Fruit fly (Drosophila melanogaster) whole organism, embryonic: ENCODE results near the gene RpS8.

Source experiments
- Abd-B ChIP-seq: fragments of 200-800 bp; sonication (Bioruptor generic); optimal IDR thresholded peaks from 2 replicates; lab custom pipeline; 2018; ENCODE audit warnings: missing biosample characterization, mild to moderate bottlenecking, missing genetic modification characterization, moderate library complexity
- Asciz ChIP-seq: fragments of 200-800 bp; sonication (Bioruptor generic); optimal IDR thresholded peaks from 2 replicates; lab custom pipeline; 2017; ENCODE audit warnings: missing biosample characterization, mild to moderate bottlenecking, missing genetic modification characterization, missing genetic modification reagents
- Atf3 ChIP-seq: fragments of 200-800 bp; sonication (Bioruptor generic); optimal IDR thresholded peaks from 3 replicates; lab custom pipeline; 2016; ENCODE audit warnings: missing biosample characterization, missing genetic modification characterization
- BEAF-32 ChIP-seq: fragments of 200-800 bp; sonication (Bioruptor generic); optimal IDR thresholded peaks from 3 replicates; lab custom pipeline; 2017; ENCODE audit warnings: missing biosample characterization, missing genetic modification characterization, mild to moderate bottlenecking, moderate library complexity, missing genetic modification reagents
- CG10654 ChIP-seq: fragments of 200-800 bp; sonication (Bioruptor generic); optimal IDR thresholded peaks from 2 replicates; lab custom pipeline; 2016; ENCODE audit warnings: missing biosample characterization, missing genetic modification characterization
- CG10959 ChIP-seq: fragments of 200-800 bp; sonication (Bioruptor generic); IDR thresholded peaks from 2 replicates; pipeline ENCODE4 v1.3.6; 2022; ENCODE audit warnings: missing biosample characterization, missing genetic modification characterization
- CG12071 ChIP-seq: fragments of 200-800 bp; sonication (Bioruptor generic); optimal IDR thresholded peaks from 3 replicates; lab custom pipeline; 2018; ENCODE audit warnings: missing biosample characterization, mild to moderate bottlenecking, missing genetic modification characterization
- CG12942 ChIP-seq: fragments of 200-800 bp; sonication (Bioruptor generic); optimal IDR thresholded peaks from 3 replicates; lab custom pipeline; 2016; ENCODE audit warnings: missing biosample characterization, missing genetic modification characterization
- CG14050 ChIP-seq: fragments of 200-800 bp; sonication (Bioruptor generic); IDR thresholded peaks from 3 replicates; pipeline ENCODE4 v1.3.6; 2022; ENCODE audit warnings: missing biosample characterization, missing genetic modification characterization
- CG1529 ChIP-seq: fragments of 200-800 bp; sonication (Bioruptor generic); optimal IDR thresholded peaks from 3 replicates; lab custom pipeline; 2018; ENCODE audit warnings: missing biosample characterization, missing genetic modification characterization
- CG15479 ChIP-seq: fragments of 200-800 bp; sonication (Bioruptor generic); optimal IDR thresholded peaks from 3 replicates; lab custom pipeline; 2019; ENCODE audit warnings: missing biosample characterization, mild to moderate bottlenecking, missing genetic modification characterization, moderate library complexity
- CG17612 ChIP-seq: fragments of 200-800 bp; sonication (Bioruptor generic); IDR thresholded peaks from 2 replicates; pipeline ENCODE4 v1.3.6; 2022; ENCODE audit warnings: missing biosample characterization, missing genetic modification characterization
- CG17829 ChIP-seq: fragments of 200-800 bp; optimal IDR thresholded peaks from 2 replicates; lab custom pipeline; 2019; ENCODE audit warnings: missing biosample characterization, mild to moderate bottlenecking, missing genetic modification characterization, moderate library complexity
- CG18011 ChIP-seq: fragments of 200-800 bp; sonication (Bioruptor generic); optimal IDR thresholded peaks from 2 replicates; lab custom pipeline; 2017; ENCODE audit warnings: missing biosample characterization, missing genetic modification characterization, mild to moderate bottlenecking, moderate library complexity, missing genotype
- CG2129 ChIP-seq: fragments of 200-800 bp; sonication (Bioruptor generic); IDR thresholded peaks from 2 replicates; pipeline ENCODE4 v1.3.6; 2022; ENCODE audit warnings: missing biosample characterization, missing genetic modification characterization; ENCODE audit not compliant: partially characterized antibody
- CG2678 ChIP-seq: fragments of 200-800 bp; sonication (Bioruptor generic); optimal IDR thresholded peaks from 3 replicates; lab custom pipeline; 2019; ENCODE audit warnings: missing biosample characterization, mild to moderate bottlenecking, missing genetic modification characterization, moderate library complexity
- CG32532 ChIP-seq: fragments of 200-800 bp; sonication (Bioruptor generic); IDR thresholded peaks from 2 replicates; pipeline ENCODE4 v1.3.6; 2022; ENCODE audit warnings: missing biosample characterization, missing genetic modification characterization
- CG42726 ChIP-seq: fragments of 200-800 bp; sonication (Bioruptor generic); IDR thresholded peaks from 2 replicates; pipeline ENCODE4 v1.3.6; 2022; ENCODE audit warnings: missing biosample characterization, missing genetic modification characterization; ENCODE audit not compliant: partially characterized antibody
- CG6254 ChIP-seq: fragments of 200-800 bp; sonication (Bioruptor generic); optimal IDR thresholded peaks from 3 replicates; lab custom pipeline; 2017; ENCODE audit warnings: mild to moderate bottlenecking, missing biosample characterization, missing genetic modification reagents, missing genetic modification characterization
- CG8359 ChIP-seq: fragments of 200-800 bp; sonication (Bioruptor generic); optimal IDR thresholded peaks from 2 replicates; lab custom pipeline; 2017; ENCODE audit warnings: missing biosample characterization, mild to moderate bottlenecking, missing genetic modification characterization, borderline replicate concordance
- CG8944 ChIP-seq: fragments of 200-800 bp; sonication (Bioruptor generic); optimal IDR thresholded peaks from 3 replicates; lab custom pipeline; 2016; ENCODE audit warnings: missing biosample characterization, missing genetic modification characterization
- CG9437 ChIP-seq: fragments of 200-800 bp; sonication (Bioruptor generic); optimal IDR thresholded peaks from 2 replicates; lab custom pipeline; 2018; ENCODE audit warnings: missing biosample characterization, mild to moderate bottlenecking, missing genetic modification characterization
- CoRest ChIP-seq: fragments of 200-800 bp; sonication (Bioruptor generic); optimal IDR thresholded peaks from 3 replicates; lab custom pipeline; 2018; ENCODE audit warnings: missing biosample characterization, mild to moderate bottlenecking, missing genetic modification characterization, moderate library complexity
- Dip2 ChIP-seq: fragments of 200-800 bp; sonication (Bioruptor generic); IDR thresholded peaks from 2 replicates; pipeline ENCODE4 v1.3.6; 2022; ENCODE audit warnings: missing biosample characterization, missing genetic modification characterization
- Ets65A ChIP-seq: fragments of 200-800 bp; sonication (Bioruptor generic); peaks from one replicate; lab custom pipeline; 2016; ENCODE audit warnings: missing biosample characterization, missing genetic modification characterization
- HmgZ ChIP-seq: fragments of 200-800 bp; sonication (Bioruptor generic); optimal IDR thresholded peaks from 2 replicates; lab custom pipeline; 2018; ENCODE audit warnings: missing biosample characterization, mild to moderate bottlenecking, missing genetic modification characterization
- Hr78 ChIP-seq, 2 experiments: fragments of 200-800 bp in 1 of 2; fragments of >200 bp in 1 of 2; sonication (Bioruptor generic) in 1 of 2; optimal IDR thresholded peaks; 2 replicates each; lab custom pipeline; 2017 to 2019; ENCODE audit warnings: missing biosample characterization in 2 of 2, missing genetic modification characterization in 2 of 2, mild to moderate bottlenecking in 1 of 2, moderate library complexity in 1 of 2
- Oli ChIP-seq: fragments of 200-800 bp; sonication (Bioruptor generic); optimal IDR thresholded peaks from 2 replicates; lab custom pipeline; 2018; ENCODE audit warnings: missing biosample characterization, mild to moderate bottlenecking, missing genetic modification characterization, moderate library complexity
- Pdp1 ChIP-seq, 2 experiments: fragments of 200-800 bp; sonication (Bioruptor generic); optimal IDR thresholded peaks; 3 replicates each; lab custom pipeline; 2016; ENCODE audit warnings: missing biosample characterization in 2 of 2, missing genetic modification characterization in 2 of 2, mild to moderate bottlenecking in 1 of 2, moderate library complexity in 1 of 2
- Scr ChIP-seq: fragments of 200-800 bp; sonication (Bioruptor generic); IDR thresholded peaks from 2 replicates; pipeline ENCODE4 v1.3.6; 2022; ENCODE audit warnings: missing biosample characterization, missing genetic modification characterization; ENCODE audit not compliant: partially characterized antibody
- Sry-δ ChIP-seq: fragments of 200-800 bp; sonication (Bioruptor generic); optimal IDR thresholded peaks from 2 replicates; lab custom pipeline; 2016; ENCODE audit warnings: missing biosample characterization, missing genetic modification characterization
- Vsx1 ChIP-seq: fragments of 200-800 bp; sonication (Bioruptor generic); optimal IDR thresholded peaks from 2 replicates; lab custom pipeline; 2017; ENCODE audit warnings: missing biosample characterization, mild to moderate bottlenecking, missing genetic modification characterization, missing genetic modification reagents
- Xrp1 ChIP-seq: fragments of 200-800 bp; sonication (Bioruptor generic); IDR thresholded peaks from 2 replicates; pipeline ENCODE4 v1.3.6; 2022; ENCODE audit warnings: missing biosample characterization, missing genetic modification characterization
- caup ChIP-seq: fragments of 200-800 bp; sonication (Bioruptor generic); optimal IDR thresholded peaks from 3 replicates; lab custom pipeline; 2017; ENCODE audit warnings: missing biosample characterization, mild to moderate bottlenecking, missing genetic modification characterization, moderate library complexity; ENCODE audit not compliant: severe bottlenecking
- dmrt11E ChIP-seq: fragments of 200-800 bp; sonication (Bioruptor generic); optimal IDR thresholded peaks from 3 replicates; lab custom pipeline; 2018; ENCODE audit warnings: missing biosample characterization, mild to moderate bottlenecking, missing genetic modification characterization, moderate library complexity
- gfzf ChIP-seq: fragments of 200-800 bp; sonication (Bioruptor generic); optimal IDR thresholded peaks from 2 replicates; lab custom pipeline; 2016; ENCODE audit warnings: missing biosample characterization, mild to moderate bottlenecking, missing genetic modification characterization, moderate library complexity
- nerfin-2 ChIP-seq: fragments of 200-800 bp; sonication (Bioruptor generic); IDR thresholded peaks from 2 replicates; pipeline ENCODE4 v1.3.6; 2022; ENCODE audit warnings: missing biosample characterization, missing genetic modification characterization; ENCODE audit not compliant: partially characterized antibody
- pb ChIP-seq: fragments of 200-800 bp; sonication (Bioruptor generic); optimal IDR thresholded peaks from 3 replicates; lab custom pipeline; 2016; ENCODE audit warnings: missing biosample characterization, missing genetic modification characterization
- peb ChIP-seq: fragments of 200-800 bp; sonication (Bioruptor generic); IDR thresholded peaks from 2 replicates; pipeline ENCODE4 v1.3.6; 2022; ENCODE audit warnings: missing biosample characterization, missing genetic modification characterization
- pzg ChIP-seq: fragments of 200-800 bp; sonication (Bioruptor generic); optimal IDR thresholded peaks from 3 replicates; lab custom pipeline; 2018; ENCODE audit warnings: missing biosample characterization, mild to moderate bottlenecking, missing genetic modification characterization, moderate library complexity
- ranshi ChIP-seq: fragments of 200-800 bp; sonication (Bioruptor generic); IDR thresholded peaks from 2 replicates; pipeline ENCODE4 v1.3.6; 2022; ENCODE audit warnings: missing biosample characterization, missing genetic modification characterization
- rib ChIP-seq: fragments of 200-800 bp; sonication (Bioruptor generic); IDR thresholded peaks from 2 replicates; pipeline ENCODE4 v1.3.6; 2022; ENCODE audit warnings: missing biosample characterization, missing genetic modification characterization
- schlank ChIP-seq: fragments of 200-800 bp; sonication (Bioruptor generic); optimal IDR thresholded peaks from 2 replicates; lab custom pipeline; 2018; ENCODE audit warnings: missing biosample characterization, mild to moderate bottlenecking, missing genetic modification characterization
- sd ChIP-seq: fragments of 200-800 bp; sonication (Bioruptor generic); optimal IDR thresholded peaks from 3 replicates; lab custom pipeline; 2018; ENCODE audit warnings: missing biosample characterization, mild to moderate bottlenecking, missing genetic modification characterization, moderate library complexity
- sens ChIP-seq: fragments of 200-800 bp; sonication (Bioruptor generic); peaks from one replicate; lab custom pipeline; 2016; ENCODE audit warnings: missing biosample characterization, missing genetic modification characterization
- sim ChIP-seq: fragments of 200-800 bp; sonication (Bioruptor generic); IDR thresholded peaks from 2 replicates; pipeline ENCODE4 v1.3.6; 2022; ENCODE audit warnings: missing biosample characterization, missing genetic modification characterization
- sqz ChIP-seq: fragments of 200-800 bp; sonication (Bioruptor generic); optimal IDR thresholded peaks from 3 replicates; lab custom pipeline; 2018; ENCODE audit warnings: missing biosample characterization, mild to moderate bottlenecking, missing genetic modification characterization
- stc ChIP-seq: fragments of 200-800 bp; sonication (Bioruptor generic); IDR thresholded peaks from 2 replicates; pipeline ENCODE4 v1.3.6; 2022; ENCODE audit warnings: missing biosample characterization, missing genetic modification characterization
- sug ChIP-seq: fragments of 200-800 bp; optimal IDR thresholded peaks from 2 replicates; lab custom pipeline; 2019; ENCODE audit warnings: missing biosample characterization, mild to moderate bottlenecking, missing genetic modification characterization, moderate library complexity

Gene RpS8

dm6 chr3R:29868676-29869349, 7.4 kb downstream of the RpS8 start, which contains the start of gene Zip99C (continued):
- TF ChIP-seq CG9437 (no peak), sd (peak; percentile 89), caup (GFP tag; lab: Kevin White, UChicago) (peak; percentile 6), dmrt11E (tag; lab: Kevin White, UChicago) (peak; percentile 12), CG8944 (GFP tag; lab: Kevin White, UChicago) (no peak), CG15479 (GFP tag; lab: Kevin White, UChicago) (peak; percentile 42), CG17612 (GFP tag; lab: Robert Waterston, UW) (no peak), gfzf (GFP tag; lab: Kevin White, UChicago) (peak; percentile 55), sug (tag; lab: Kevin White, UChicago) (peak; percentile 56), CG32532 (GFP tag; lab: Robert Waterston, UW) (no peak), CG17829 (peak; percentile 41), CG1529 (GFP tag; lab: Kevin White, UChicago) (no peak), sqz (no peak), Abd-B (GFP tag; lab: Kevin White, UChicago) (no peak), HmgZ (tag; lab: Kevin White, UChicago) (peak; percentile 30), CoRest (tag; lab: Kevin White, UChicago) (peak; percentile 69), Vsx1 (GFP tag; lab: Kevin White, UChicago) (peak; percentile 35), sim (GFP tag; lab: Robert Waterston, UW) (no peak), BEAF-32 (GFP tag; lab: Kevin White, UChicago) (peak; percentile 94), stc (no peak), rib (GFP tag; lab: Robert Waterston, UW) (no peak), CG12942 (no peak), CG14050 (GFP tag; lab: Robert Waterston, UW) (no peak), Sry-δ (GFP tag; lab: Kevin White, UChicago) (peak; percentile 93), Atf3 (GFP tag; lab: Kevin White, UChicago) (no peak), CG10959 (GFP tag; lab: Robert Waterston, UW) (no peak), CG8359 (no peak), CG12071 (GFP tag; lab: Kevin White, UChicago) (no peak), CG6254 (GFP tag; lab: Kevin White, UChicago) (no peak), Dip2 (GFP tag; lab: Robert Waterston, UW) (no peak), peb (GFP tag; lab: Robert Waterston, UW) (no peak), CG2129 (GFP tag; lab: Robert Waterston, UW) (peak; percentile 79; the same call in 1 of the 2 replicates), CG10654 (peak; percentile 8), pzg (GFP tag; lab: Kevin White, UChicago) (peak; percentile 93), sens (GFP tag; lab: Kevin White, UChicago) (peak; percentile 78), ranshi (GFP tag; lab: Robert Waterston, UW) (peak; percentile 51; the same call in 1 of the 2 replicates), CG18011 (no peak), Hr78 (GFP tag; optimal IDR thresholded peaks at IDR 0.05; lab: Kevin White, UChicago) (no peak), Xrp1 (GFP tag; lab: Robert Waterston, UW) (peak; percentile 37; the same call in 1 of the 2 replicates), Oli (tag; lab: Kevin White, UChicago) (no peak), Scr (GFP tag; lab: Robert Waterston, UW) (peak; percentile 94), pb (no peak), CG42726 (GFP tag; lab: Robert Waterston, UW) (peak; percentile 8), Ets65A (GFP tag; lab: Kevin White, UChicago) (peak; percentile 36), CG2678 (tag; lab: Kevin White, UChicago) (peak; percentile 55), nerfin-2 (GFP tag; lab: Robert Waterston, UW) (peak; percentile 70), schlank (tag; lab: Kevin White, UChicago) (no peak), Pdp1 (GFP tag; optimal IDR thresholded peaks at IDR 0.05; lab: Kevin White, UChicago) (no peak), Asciz (GFP tag; lab: Kevin White, UChicago) (peak; percentile 11)
